Worm (Caenorhabditis elegans): ENCODE results near the gene Y49E10.18.

The Y49E10.18 gene

DNA sequence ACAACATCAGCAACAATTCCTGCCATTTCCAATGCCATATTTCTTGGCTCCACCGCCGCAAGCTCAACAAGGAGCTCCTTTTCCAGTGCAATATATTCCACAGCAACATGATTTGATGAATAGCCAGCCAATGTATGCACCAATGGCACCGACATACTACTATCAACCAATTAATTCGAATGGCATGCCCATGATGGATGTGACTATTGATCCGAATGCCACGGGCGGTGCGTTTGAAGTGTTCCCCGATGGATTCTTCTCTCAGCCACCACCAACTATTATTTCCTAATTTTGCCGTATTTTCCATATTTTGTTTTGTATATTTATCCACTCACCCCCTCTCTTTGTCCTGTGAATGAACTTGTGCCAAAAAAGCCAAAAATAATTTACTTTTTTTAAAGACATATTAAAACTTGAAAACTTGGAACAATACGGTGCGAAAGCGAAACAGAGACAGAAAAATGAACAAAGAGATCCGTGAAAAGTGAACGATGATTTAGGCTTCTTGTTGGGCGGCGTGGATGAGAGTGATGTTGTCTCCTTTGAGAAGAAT, 17.0 kb downstream of the Y49E10.18 start:
- TF ChIP-seq zag-1 (tag; optimal IDR thresholded peaks at IDR 0.05) (no peak), lin-13 (GFP tag; optimal IDR thresholded peaks at IDR 0.05) (no peak), mdl-1 (tag; optimal IDR thresholded peaks at IDR 0.05) (no peak), nhr-77 (tag; optimal IDR thresholded peaks at IDR 0.05) (no peak), fos-1 (tag; optimal IDR thresholded peaks at IDR 0.05) (no peak), nhr-6 (tag; optimal IDR thresholded peaks at IDR 0.05) (no peak), lsy-2 (tag; optimal IDR thresholded peaks at IDR 0.05) (no peak), snpc-4 (tag; optimal IDR thresholded peaks at IDR 0.05) (no peak), nhr-10 (tag; optimal IDR thresholded peaks at IDR 0.05) (no peak), peb-1 (tag; optimal IDR thresholded peaks at IDR 0.05) (no peak), sma-9 (GFP tag; optimal IDR thresholded peaks at IDR 0.05) (no peak), sma-9 (tag; optimal IDR thresholded peaks at IDR 0.05) (no peak), elt-3 (tag; optimal IDR thresholded peaks at IDR 0.05) (no peak), nhr-12 (tag; optimal IDR thresholded peaks at IDR 0.05) (no peak), dmd-4 (tag; optimal IDR thresholded peaks at IDR 0.05) (no peak)

DNA sequence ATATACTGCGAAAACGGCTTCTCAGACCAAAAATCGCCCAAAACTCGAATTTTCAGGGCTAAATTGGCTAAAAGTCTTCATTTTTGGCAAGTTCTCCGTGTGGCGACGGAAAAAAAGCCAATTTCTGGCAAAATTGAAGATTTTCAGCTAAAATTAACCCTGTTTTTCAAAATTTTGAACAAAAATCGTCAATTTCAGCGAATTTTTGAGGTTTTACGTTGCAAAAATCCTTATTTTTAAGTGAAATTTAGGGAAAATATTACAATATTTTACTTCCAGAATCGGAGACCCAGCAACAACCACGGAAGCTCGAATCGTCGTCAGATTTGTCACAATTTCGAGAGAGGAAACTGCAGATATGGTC, 17.7 kb downstream of the Y49E10.18 start:
- TF ChIP-seq lin-13 (GFP tag; optimal IDR thresholded peaks at IDR 0.05) (no peak), aly-2 (tag; optimal IDR thresholded peaks at IDR 0.05) (no peak), nhr-11 (tag; optimal IDR thresholded peaks at IDR 0.05) (no peak), sem-4 (tag; optimal IDR thresholded peaks at IDR 0.05) (no peak), nhr-6 (tag; optimal IDR thresholded peaks at IDR 0.05) (no peak), ceh-16 (tag; optimal IDR thresholded peaks at IDR 0.05) (no peak), zag-1 (tag; optimal IDR thresholded peaks at IDR 0.05) (no peak), nhr-25 (tag; optimal IDR thresholded peaks at IDR 0.05) (no peak)

DNA sequence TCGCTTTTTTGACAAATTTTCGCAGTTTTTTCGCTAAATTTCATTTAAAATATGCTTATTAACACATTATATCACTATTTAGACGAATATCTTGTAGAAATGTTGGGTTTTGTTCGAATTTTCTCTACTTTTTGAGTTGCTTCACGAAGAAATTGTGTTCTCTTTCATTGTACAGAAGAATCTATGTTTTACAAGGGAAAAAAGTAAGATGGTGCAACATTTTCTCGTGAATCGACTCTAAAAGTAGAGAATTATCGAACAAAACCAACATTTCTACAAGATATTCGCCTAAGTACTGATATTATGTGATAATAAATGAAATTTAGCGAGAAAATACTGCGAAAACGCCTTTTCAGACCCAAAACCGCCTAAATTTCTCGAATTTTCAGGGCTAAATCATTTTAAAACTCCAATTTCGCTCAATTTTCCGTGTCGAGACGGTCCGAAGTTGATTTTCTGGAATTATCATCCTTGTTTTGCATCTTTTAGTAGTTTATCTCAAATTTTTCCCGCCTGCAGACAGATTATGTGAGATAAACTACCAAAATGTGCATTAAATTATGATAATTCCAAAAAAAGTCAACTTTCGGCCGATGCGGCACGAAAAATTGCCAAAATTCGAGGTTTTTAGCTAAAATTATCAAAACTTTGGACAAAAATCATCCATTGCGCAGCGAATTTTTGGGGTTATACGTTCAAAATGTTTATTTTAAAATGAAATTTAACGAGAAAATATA, 18.2 kb downstream of the Y49E10.18 start:
- peak; percentile 89 for TF ChIP-seq nhr-25 (tag; optimal IDR thresholded peaks at IDR 0.05)
- no peak for TF ChIP-seq mbf-1 (tag; optimal IDR thresholded peaks at IDR 0.05)
- TF ChIP-seq blmp-1 (tag; optimal IDR thresholded peaks at IDR 0.05; ENCODE audit: insufficient read depth), result peak; percentile 20
- no peak for TF ChIP-seq nhr-77 (tag; optimal IDR thresholded peaks at IDR 0.05)

DNA sequence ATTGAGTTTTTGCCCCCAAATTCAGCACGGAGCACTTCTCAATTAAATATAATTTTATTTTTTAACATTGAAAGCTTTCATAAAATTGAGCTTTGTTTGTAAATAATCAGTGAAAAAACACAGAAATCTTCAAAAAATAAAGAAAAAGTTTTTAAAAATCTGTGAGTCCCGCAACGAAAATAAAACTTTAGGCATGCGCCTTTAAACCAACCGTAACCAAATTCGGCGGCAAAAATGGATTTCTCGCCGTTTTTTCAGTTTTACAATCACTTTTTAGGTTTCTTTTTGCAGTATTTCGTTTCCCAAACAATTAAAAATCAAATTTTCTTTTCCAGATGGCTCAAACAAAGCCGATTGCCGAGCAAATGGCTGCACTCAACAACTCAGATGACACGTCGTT, 19.3 kb downstream of the Y49E10.18 start, which contains the start of gene pie-1:
TSS of gene pie-1 (plus strand) at position 336 of the 400 bp plus-strand sequence.
- TF ChIP-seq egl-27 (tag; optimal IDR thresholded peaks at IDR 0.05) (no peak), fos-1 (tag; optimal IDR thresholded peaks at IDR 0.05) (no peak), nhr-21 (tag; optimal IDR thresholded peaks at IDR 0.05) (no peak), nhr-237 (tag; optimal IDR thresholded peaks at IDR 0.05) (no peak), peb-1 (tag; optimal IDR thresholded peaks at IDR 0.05) (no peak)

DNA sequence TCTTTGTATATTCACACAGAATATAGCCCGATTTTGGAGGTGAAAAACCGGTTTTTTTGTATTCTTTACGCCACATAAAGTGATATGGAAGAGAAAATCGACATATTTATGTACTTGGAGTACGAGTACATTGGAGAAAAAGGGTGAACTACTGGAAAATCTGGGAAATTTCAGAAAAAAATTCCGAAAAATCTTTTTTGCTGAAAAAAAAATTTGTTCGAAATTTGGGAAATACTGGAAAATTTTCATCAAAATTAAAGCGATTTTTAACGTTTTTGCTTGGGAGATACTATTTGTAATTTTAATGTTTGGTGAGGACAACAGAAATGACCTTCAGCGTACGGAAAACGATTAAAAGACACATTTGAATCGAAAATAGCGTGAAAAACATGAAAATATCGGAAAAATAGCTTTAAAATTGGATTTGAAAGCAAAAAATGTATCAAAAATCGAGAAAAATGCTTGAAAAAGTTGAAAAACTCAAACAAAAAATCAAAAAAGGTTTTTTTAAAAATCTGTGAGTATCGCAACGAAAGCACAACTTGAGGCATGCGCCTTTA, 20.0 kb downstream of the Y49E10.18 start:
- TF ChIP-seq nhr-25 (tag; optimal IDR thresholded peaks at IDR 0.05) (peak; percentile 52), nhr-12 (tag; optimal IDR thresholded peaks at IDR 0.05) (peak; percentile 81), dmd-4 (tag; optimal IDR thresholded peaks at IDR 0.05) (no peak), nhr-21 (tag; optimal IDR thresholded peaks at IDR 0.05) (no peak), crh-2 (tag; optimal IDR thresholded peaks at IDR 0.05) (no peak), blmp-1 (tag; optimal IDR thresholded peaks at IDR 0.05; ENCODE audit: insufficient read depth) (no peak), nhr-237 (tag; optimal IDR thresholded peaks at IDR 0.05) (no peak), unc-55 (GFP tag; optimal IDR thresholded peaks at IDR 0.05) (no peak), mab-5 (tag; optimal IDR thresholded peaks at IDR 0.05) (peak; percentile 17)

DNA sequence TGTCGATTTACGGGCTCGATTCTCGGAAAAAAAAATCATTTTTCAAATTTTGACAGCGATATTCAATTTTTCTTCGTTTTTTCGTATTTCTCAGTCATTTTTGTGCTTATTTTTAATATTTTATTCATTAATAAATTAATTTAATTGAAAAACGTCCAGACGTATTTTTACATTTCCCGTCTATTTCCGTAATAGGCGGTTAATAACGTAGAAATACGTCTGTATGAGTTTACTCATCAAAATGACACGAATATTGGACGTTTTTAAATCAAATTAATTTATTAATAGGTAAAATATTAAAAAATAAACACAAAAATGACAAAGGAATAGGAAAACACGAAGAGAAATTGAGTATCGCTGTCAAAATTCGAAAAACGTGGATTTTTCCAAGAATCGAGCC, 21.2 kb downstream of the Y49E10.18 start:
- peak; percentile 94 for TF ChIP-seq nhr-25 (tag; optimal IDR thresholded peaks at IDR 0.05)
- no peak for TF ChIP-seq egl-27 (tag; optimal IDR thresholded peaks at IDR 0.05)

DNA sequence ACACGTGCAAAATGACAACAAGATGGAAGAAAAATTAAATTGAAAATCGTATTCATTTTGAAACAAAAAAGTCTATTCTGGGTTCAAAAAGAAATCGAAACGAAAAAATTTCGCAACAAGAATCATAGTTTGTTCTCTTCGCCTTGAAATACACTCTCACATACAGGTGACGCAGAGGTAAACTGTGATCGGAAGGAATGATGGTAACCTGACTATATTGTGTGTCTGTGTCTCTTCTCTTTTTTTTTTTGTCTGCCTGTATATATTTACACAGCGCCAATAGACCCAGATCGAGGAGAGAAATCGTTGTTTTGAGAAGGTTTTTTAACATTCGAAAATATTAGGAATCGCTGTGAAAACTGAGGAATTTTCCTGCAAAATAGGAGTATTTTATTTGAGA, 21.8 kb downstream of the Y49E10.18 start:
- TF ChIP-seq elt-1 (tag; optimal IDR thresholded peaks at IDR 0.05) (no peak), skn-1 (tag; optimal IDR thresholded peaks at IDR 0.05) (no peak), alr-1 (tag; optimal IDR thresholded peaks at IDR 0.05) (no peak), nhr-25 (tag; optimal IDR thresholded peaks at IDR 0.05) (no peak), ama-1 (optimal IDR thresholded peaks at IDR 0.05) (no peak), aly-2 (tag; optimal IDR thresholded peaks at IDR 0.05) (no peak), unc-62 (GFP tag; optimal IDR thresholded peaks at IDR 0.05) (no peak), lin-39 (tag; optimal IDR thresholded peaks at IDR 0.05) (no peak), ztf-1 (GFP tag; conservative IDR thresholded peaks at IDR 0.05) (no peak), fos-1 (tag; optimal IDR thresholded peaks at IDR 0.05) (peak; percentile 97), ceh-16 (tag; optimal IDR thresholded peaks at IDR 0.05) (no peak), sma-3 (GFP tag; optimal IDR thresholded peaks at IDR 0.05) (no peak), mbf-1 (tag; optimal IDR thresholded peaks at IDR 0.05) (no peak), sma-9 (GFP tag; optimal IDR thresholded peaks at IDR 0.05) (no peak), sma-9 (tag; optimal IDR thresholded peaks at IDR 0.05) (no peak), gmeb-1 (tag; optimal IDR thresholded peaks at IDR 0.05) (peak; percentile 31), sem-4 (tag; optimal IDR thresholded peaks at IDR 0.05) (no peak), elt-3 (tag; optimal IDR thresholded peaks at IDR 0.05) (no peak), lin-11 (tag; optimal IDR thresholded peaks at IDR 0.05) (no peak), egl-27 (tag; optimal IDR thresholded peaks at IDR 0.05) (no peak), crh-2 (tag; optimal IDR thresholded peaks at IDR 0.05) (no peak), dmd-4 (tag; optimal IDR thresholded peaks at IDR 0.05) (no peak)

Measured in whole organism, L2 larva.